Worm (Caenorhabditis elegans): ENCODE results near the gene M02B7.2.

M02B7.2 gene

ce11 chrIV:3819278-3819777 lies 15.9 kb downstream of the M02B7.2 start, which contains the start of gene bris-1:
bris-1 (minus strand) TSS chrIV:3819328.
- TF ChIP-seq lin-32 (GFP tag; optimal IDR thresholded peaks at IDR 0.05) (no peak), ztf-11 (tag; optimal IDR thresholded peaks at IDR 0.05) (no peak), lin-13 (tag; optimal IDR thresholded peaks at IDR 0.05) (no peak), nhr-237 (tag; optimal IDR thresholded peaks at IDR 0.05) (no peak), hlh-1 (tag; optimal IDR thresholded peaks at IDR 0.05) (no peak), sem-2 (GFP tag; optimal IDR thresholded peaks at IDR 0.05) (no peak), blmp-1 (tag; optimal IDR thresholded peaks at IDR 0.05) (no peak), snpc-4 (tag; optimal IDR thresholded peaks at IDR 0.05) (no peak), bed-3 (GFP tag; optimal IDR thresholded peaks at IDR 0.05) (no peak), elt-1 (tag; optimal IDR thresholded peaks at IDR 0.05; ENCODE audit: borderline replicate concordance, insufficient read depth) (no peak), pha-4 (tag; optimal IDR thresholded peaks at IDR 0.05) (no peak), ceh-39 (tag; optimal IDR thresholded peaks at IDR 0.05) (no peak)

- TF ChIP-seq tbx-8 (GFP tag; optimal IDR thresholded peaks at IDR 0.05), result no peak
- no peak for TF ChIP-seq hlh-1 (tag; optimal IDR thresholded peaks at IDR 0.05)
- TF ChIP-seq zip-8 (tag; optimal IDR thresholded peaks at IDR 0.05), result no peak
- peak; percentile 2 for TF ChIP-seq ces-1 (GFP tag; optimal IDR thresholded peaks at IDR 0.05)
Observed at ce11 chrIV:3820133-3820532, 16.8 kb downstream of the M02B7.2 start.

ce11 chrIV:3821554-3821953 lies 18.2 kb downstream of the M02B7.2 start:
- TF ChIP-seq ceh-43 (GFP tag; optimal IDR thresholded peaks at IDR 0.05) (no peak), tbx-8 (GFP tag; optimal IDR thresholded peaks at IDR 0.05) (no peak), drap-1 (GFP tag; optimal IDR thresholded peaks at IDR 0.05) (no peak), blmp-1 (tag; optimal IDR thresholded peaks at IDR 0.05) (no peak), sem-2 (GFP tag; optimal IDR thresholded peaks at IDR 0.05) (no peak), nhr-237 (tag; optimal IDR thresholded peaks at IDR 0.05) (no peak), ztf-11 (tag; optimal IDR thresholded peaks at IDR 0.05) (no peak), hlh-1 (tag; optimal IDR thresholded peaks at IDR 0.05) (no peak), ceh-39 (tag; optimal IDR thresholded peaks at IDR 0.05) (no peak), M03D4.4 (tag; optimal IDR thresholded peaks at IDR 0.05) (no peak), pha-4 (tag; optimal IDR thresholded peaks at IDR 0.05) (no peak), nhr-12 (tag; optimal IDR thresholded peaks at IDR 0.05) (no peak), elt-1 (tag; optimal IDR thresholded peaks at IDR 0.05; ENCODE audit: borderline replicate concordance, insufficient read depth) (no peak), bed-3 (GFP tag; optimal IDR thresholded peaks at IDR 0.05) (no peak), mab-5 (tag; optimal IDR thresholded peaks at IDR 0.05) (no peak), flh-1 (GFP tag; optimal IDR thresholded peaks at IDR 0.05) (no peak)

- peak; percentile 25 for TF ChIP-seq mep-1 (tag; optimal IDR thresholded peaks at IDR 0.05)
- TF ChIP-seq sptf-1 (tag; optimal IDR thresholded peaks at IDR 0.05), result peak; percentile 40
- no peak for TF ChIP-seq ztf-11 (tag; optimal IDR thresholded peaks at IDR 0.05)
- TF ChIP-seq ces-1 (GFP tag; optimal IDR thresholded peaks at IDR 0.05), result peak; percentile 96
- TF ChIP-seq unc-39 (tag; optimal IDR thresholded peaks at IDR 0.05), result no peak
- TF ChIP-seq flh-1 (GFP tag; optimal IDR thresholded peaks at IDR 0.05), result no peak
- peak; percentile 45 for TF ChIP-seq nhr-2 (tag; optimal IDR thresholded peaks at IDR 0.05)
- TF ChIP-seq unc-120 (tag; optimal IDR thresholded peaks at IDR 0.05; ENCODE audit: poor library complexity, severe bottlenecking), result peak; percentile 50
- TF ChIP-seq mls-2 (tag; optimal IDR thresholded peaks at IDR 0.05), result peak; percentile 54
- TF ChIP-seq cnd-1 (tag; optimal IDR thresholded peaks at IDR 0.05), result no peak
- peak; percentile 52 for TF ChIP-seq lin-13 (tag; optimal IDR thresholded peaks at IDR 0.05)
- no peak for TF ChIP-seq ceh-83 (GFP tag; optimal IDR thresholded peaks at IDR 0.05)
- TF ChIP-seq pha-4 (tag; optimal IDR thresholded peaks at IDR 0.05), result peak; percentile 60
- TF ChIP-seq nhr-237 (tag; optimal IDR thresholded peaks at IDR 0.05), result peak; percentile 9
- TF ChIP-seq nhr-28 (tag; optimal IDR thresholded peaks at IDR 0.05), result no peak
- peak; percentile 39 for TF ChIP-seq unc-62 (GFP tag; optimal IDR thresholded peaks at IDR 0.05)
- TF ChIP-seq zip-8 (tag; optimal IDR thresholded peaks at IDR 0.05), result no peak
- TF ChIP-seq sem-2 (GFP tag; optimal IDR thresholded peaks at IDR 0.05), result no peak
- peak; percentile 48 for TF ChIP-seq ceh-39 (tag; optimal IDR thresholded peaks at IDR 0.05)
- TF ChIP-seq M03D4.4 (tag; optimal IDR thresholded peaks at IDR 0.05), result peak; percentile 16
- TF ChIP-seq ceh-43 (GFP tag; optimal IDR thresholded peaks at IDR 0.05), result no peak
- no peak for TF ChIP-seq tbx-8 (GFP tag; optimal IDR thresholded peaks at IDR 0.05)
- TF ChIP-seq lin-32 (GFP tag; optimal IDR thresholded peaks at IDR 0.05), result peak; percentile 40
- TF ChIP-seq hlh-1 (tag; optimal IDR thresholded peaks at IDR 0.05), result peak; percentile 53
- no peak for TF ChIP-seq blmp-1 (tag; optimal IDR thresholded peaks at IDR 0.05)
Observed at ce11 chrIV:3824720-3825119, 21.3 kb downstream of the M02B7.2 start.
